Fruit fly (Drosophila melanogaster) S2 (cell line): ENCODE measurements around the gene CG13833.

Experiments used
- CG8478 ChIP-seq: fragments of >200 bp; optimal IDR thresholded peaks from 2 replicates; lab custom pipeline; 2018
- CTCF ChIP-seq, 2 experiments: fragments of >200 bp; optimal IDR thresholded peaks; 2 replicates each; lab custom pipeline; 2018

Gene CG13833

dm6 chr3R:23035463-23035862 lies at the start of gene CG13833:
Gene CG13833 (minus strand): TSS chr3R:23035563.
- TF ChIP-seq CG8478 (lab: Kevin White, UChicago) (no peak), CTCF (optimal IDR thresholded peaks at IDR 0.05; lab: Kevin White, UChicago) (no peak)

dm6 chr3R:23081265-23081664 lies 45.9 kb upstream of the CG13833 start:
- TF ChIP-seq CTCF (optimal IDR thresholded peaks at IDR 0.05; lab: Kevin White, UChicago): no peak
- TF ChIP-seq CG8478 (lab: Kevin White, UChicago): no peak

dm6 chr3R:23074480-23074879 lies 39.1 kb upstream of the CG13833 start:
- TF ChIP-seq CTCF (optimal IDR thresholded peaks at IDR 0.05; lab: Kevin White, UChicago) (no peak), CG8478 (lab: Kevin White, UChicago) (no peak)

- TF ChIP-seq CG8478 (lab: Kevin White, UChicago) (no peak), CTCF (optimal IDR thresholded peaks at IDR 0.05; lab: Kevin White, UChicago) (no peak)
Observed at dm6 chr3R:23067209-23067826, 32.0 kb upstream of the CG13833 start, which contains the start of gene CG17111. Gene CG17111 (minus strand): TSS chr3R:23067259.

- TF ChIP-seq CTCF (optimal IDR thresholded peaks at IDR 0.05; lab: Kevin White, UChicago) (no peak), CG8478 (lab: Kevin White, UChicago) (no peak)
Observed at dm6 chr3R:23061209-23061608, 25.8 kb upstream of the CG13833 start, which contains the start of the genes sav and Ublcp1. Gene sav (minus strand): TSS chr3R:23061304. Gene Ublcp1 (plus strand): TSS chr3R:23061493.

- TF ChIP-seq CTCF (optimal IDR thresholded peaks at IDR 0.05; lab: Kevin White, UChicago): no peak
- TF ChIP-seq CG8478 (lab: Kevin White, UChicago): no peak
Observed at dm6 chr3R:23060166-23060565, 24.8 kb upstream of the CG13833 start.

- no peak for TF ChIP-seq CG8478 (lab: Kevin White, UChicago)
- no peak for TF ChIP-seq CTCF (optimal IDR thresholded peaks at IDR 0.05; lab: Kevin White, UChicago)
Observed at dm6 chr3R:23058858-23059257, 23.5 kb upstream of the CG13833 start, which contains the start of gene Ctns. Gene Ctns (minus strand): TSS chr3R:23058958.

dm6 chr3R:23057390-23057789 lies 22.0 kb upstream of the CG13833 start:
- no peak for TF ChIP-seq CG8478 (lab: Kevin White, UChicago)
- TF ChIP-seq CTCF (optimal IDR thresholded peaks at IDR 0.05; lab: Kevin White, UChicago): no peak

- TF ChIP-seq CG8478 (lab: Kevin White, UChicago) (no peak), CTCF (optimal IDR thresholded peaks at IDR 0.05; lab: Kevin White, UChicago) (no peak)
Observed at dm6 chr3R:23056753-23057152, 21.4 kb upstream of the CG13833 start.

- TF ChIP-seq CG8478 (lab: Kevin White, UChicago) (no peak), CTCF (optimal IDR thresholded peaks at IDR 0.05; lab: Kevin White, UChicago) (no peak)
Observed at dm6 chr3R:23056113-23056512, 20.8 kb upstream of the CG13833 start.

dm6 chr3R:23053936-23054335 lies 18.6 kb upstream of the CG13833 start, which contains the start of gene p53:
Gene p53 (minus strand): TSS chr3R:23054082.
- no peak for TF ChIP-seq CG8478 (lab: Kevin White, UChicago)
- TF ChIP-seq CTCF (optimal IDR thresholded peaks at IDR 0.05; lab: Kevin White, UChicago): peak in 1 of 2 experiments; percentile 3

dm6 chr3R:23053135-23053730 lies 17.9 kb upstream of the CG13833 start:
- no peak for TF ChIP-seq CTCF (optimal IDR thresholded peaks at IDR 0.05; lab: Kevin White, UChicago)

dm6 chr3R:23051639-23052125 lies 16.3 kb upstream of the CG13833 start, which contains the start of gene Gr94a:
Gene Gr94a (plus strand): TSS chr3R:23051689.
- TF ChIP-seq CG8478 (lab: Kevin White, UChicago): no peak
- no peak for TF ChIP-seq CTCF (optimal IDR thresholded peaks at IDR 0.05; lab: Kevin White, UChicago)

- TF ChIP-seq CTCF (optimal IDR thresholded peaks at IDR 0.05; lab: Kevin White, UChicago) (no peak), CG8478 (lab: Kevin White, UChicago) (no peak)
Observed at dm6 chr3R:23048690-23049118, 13.3 kb upstream of the CG13833 start.

dm6 chr3R:23048089-23048689 lies 12.8 kb upstream of the CG13833 start, which contains the start of gene CG17121:
Gene CG17121 (minus strand): TSS chr3R:23048214.
- TF ChIP-seq CTCF (optimal IDR thresholded peaks at IDR 0.05; lab: Kevin White, UChicago) (no peak), CG8478 (lab: Kevin White, UChicago) (no peak)
